Worm (Caenorhabditis elegans): ENCODE measurements around the gene hlh-13.

The hlh-13 gene

DNA sequence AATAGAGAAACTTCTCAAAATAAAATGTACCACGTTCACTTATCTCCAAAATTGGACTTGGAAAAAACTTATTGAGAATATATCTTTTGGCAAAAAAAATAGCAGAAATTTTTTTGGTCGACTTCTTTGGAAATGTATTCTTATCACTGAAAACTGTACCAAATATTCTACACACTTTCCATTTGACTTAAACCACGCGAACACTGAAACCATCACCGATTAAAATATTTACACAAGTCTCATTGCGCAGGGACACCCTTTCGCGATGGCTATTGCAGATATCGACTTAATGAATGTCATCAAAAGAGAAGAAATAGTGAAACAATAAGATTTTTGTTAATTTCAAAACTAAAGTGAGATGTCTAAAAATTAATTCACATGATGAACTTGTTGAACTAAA is 40.6 kb upstream of the hlh-13 start (continued):
- no peak for TF ChIP-seq irx-1 (tag; optimal IDR thresholded peaks at IDR 0.05)
- TF ChIP-seq Y116A8C.19 (tag; optimal IDR thresholded peaks at IDR 0.05; ENCODE audit: borderline replicate concordance): no peak
- peak; percentile 27 for TF ChIP-seq skn-1 (tag; optimal IDR thresholded peaks at IDR 0.05)
- no peak for TF ChIP-seq xbp-1 (tag; optimal IDR thresholded peaks at IDR 0.05)
- peak; percentile 50 for TF ChIP-seq nhr-90 (tag; optimal IDR thresholded peaks at IDR 0.05; ENCODE audit: poor library complexity)
- no peak for TF ChIP-seq C04F5.9 (tag; optimal IDR thresholded peaks at IDR 0.05)
- no peak for TF ChIP-seq egl-27 (tag; optimal IDR thresholded peaks at IDR 0.05)
- TF ChIP-seq jun-1 (tag; optimal IDR thresholded peaks at IDR 0.05): peak; percentile 74
- peak; percentile 50 for TF ChIP-seq fkh-8 (tag; optimal IDR thresholded peaks at IDR 0.05)
- peak in 2 of 3 experiments; percentile 23 to 60 for TF ChIP-seq ceh-82 (tag; optimal IDR thresholded peaks at IDR 0.05)
- TF ChIP-seq lsy-2 (tag; optimal IDR thresholded peaks at IDR 0.05): peak in 1 of 2 experiments; percentile 17
- TF ChIP-seq dpl-1 (GFP tag; optimal IDR thresholded peaks at IDR 0.05): peak in 1 of 3 experiments; percentile 1
- no peak; the same call in 1 of the 2 replicates for TF ChIP-seq nhr-19 (GFP tag; conservative IDR thresholded peaks at IDR 0.05)
- TF ChIP-seq pqm-1 (tag; optimal IDR thresholded peaks at IDR 0.05): no peak
- TF ChIP-seq nhr-237 (tag; optimal IDR thresholded peaks at IDR 0.05): no peak
- TF ChIP-seq elt-2 (tag; optimal IDR thresholded peaks at IDR 0.05): peak; percentile 40
- TF ChIP-seq nhr-84 (tag; optimal IDR thresholded peaks at IDR 0.05): no peak
- TF ChIP-seq pax-3 (tag; optimal IDR thresholded peaks at IDR 0.05): peak; percentile 5
- TF ChIP-seq efl-1 (optimal IDR thresholded peaks at IDR 0.05): peak in 1 of 2 experiments; percentile 22
- TF ChIP-seq efl-1 (GFP tag; optimal IDR thresholded peaks at IDR 0.05 in 1 of 2): peak in 1 of 2 experiments; percentile 42
- TF ChIP-seq sptf-1 (tag; optimal IDR thresholded peaks at IDR 0.05): no peak
- TF ChIP-seq nhr-11 (tag; optimal IDR thresholded peaks at IDR 0.05): no peak

DNA sequence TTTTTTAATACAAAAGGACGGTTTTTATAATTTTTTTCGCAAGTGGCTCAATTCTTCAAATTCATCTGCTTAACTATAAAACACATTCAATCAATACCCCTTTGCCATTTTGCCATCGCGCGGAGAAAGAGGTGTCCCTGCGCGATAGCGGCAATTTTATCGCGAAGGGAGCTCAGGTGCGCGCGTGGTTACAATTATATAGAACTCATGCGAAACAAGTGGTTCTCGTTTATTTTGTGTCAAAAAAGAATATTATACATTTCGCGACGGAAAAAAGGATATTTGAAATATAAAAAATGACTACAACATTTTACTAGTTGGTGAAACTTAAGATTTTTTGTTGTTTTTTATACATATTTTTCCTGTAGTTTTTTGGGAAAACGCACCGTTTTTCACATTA is 39.9 kb upstream of the hlh-13 start:
- TF ChIP-seq elt-3 (tag; optimal IDR thresholded peaks at IDR 0.05) (peak; percentile 75 to 99 (median 90)), lsy-2 (tag; optimal IDR thresholded peaks at IDR 0.05) (peak; percentile 93 to 96), fkh-4 (tag; optimal IDR thresholded peaks at IDR 0.05; ENCODE audit: borderline replicate concordance) (peak; percentile 94), zip-4 (GFP tag; optimal IDR thresholded peaks at IDR 0.05) (peak; percentile 96), xbp-1 (tag; optimal IDR thresholded peaks at IDR 0.05) (peak; percentile 98), nhr-12 (tag; optimal IDR thresholded peaks at IDR 0.05) (peak; percentile 85), rnt-1 (tag; optimal IDR thresholded peaks at IDR 0.05) (peak; percentile 99), lir-3 (tag; optimal IDR thresholded peaks at IDR 0.05; ENCODE audit: poor library complexity) (peak; percentile 94), nhr-20 (tag; optimal IDR thresholded peaks at IDR 0.05) (peak; percentile 99), ets-5 (GFP tag; IDR thresholded peaks at IDR 0.05) (peak; percentile 92; the same call in 1 of the 2 replicates), ceh-90 (tag; optimal IDR thresholded peaks at IDR 0.05) (no peak), nhr-90 (tag; optimal IDR thresholded peaks at IDR 0.05; ENCODE audit: poor library complexity) (peak; percentile 99), C34B4.2 (tag; optimal IDR thresholded peaks at IDR 0.05) (peak; percentile 33), nhr-85 (tag) (peak; percentile 98), ceh-88 (GFP tag; IDR thresholded peaks at IDR 0.05) (peak; percentile 98), zag-1 (tag; optimal IDR thresholded peaks at IDR 0.05) (peak; percentile 53), ama-1 (optimal IDR thresholded peaks at IDR 0.05) (peak; percentile 27), hpl-2 (GFP tag; optimal IDR thresholded peaks at IDR 0.05) (peak; percentile 95), nhr-19 (GFP tag; conservative IDR thresholded peaks at IDR 0.05) (peak; percentile 99), nhr-11 (tag; optimal IDR thresholded peaks at IDR 0.05) (peak; percentile 99), pqm-1 (tag; optimal IDR thresholded peaks at IDR 0.05) (peak; percentile 90), tbx-2 (tag; optimal IDR thresholded peaks at IDR 0.05) (peak; percentile 100), fkh-10 (GFP tag; optimal IDR thresholded peaks at IDR 0.05) (peak; percentile 100), lin-13 (GFP tag; optimal IDR thresholded peaks at IDR 0.05) (peak; percentile 97), blmp-1 (tag; optimal IDR thresholded peaks at IDR 0.05) (peak; percentile 42), dsc-1 (tag; optimal IDR thresholded peaks at IDR 0.05) (peak; percentile 100), unc-62 (GFP tag; optimal IDR thresholded peaks at IDR 0.05) (peak; percentile 34), nhr-84 (tag; optimal IDR thresholded peaks at IDR 0.05) (no peak), egl-27 (tag; optimal IDR thresholded peaks at IDR 0.05) (peak; percentile 91 to 93), fkh-8 (tag; optimal IDR thresholded peaks at IDR 0.05) (peak; percentile 96), nhr-76 (tag; optimal IDR thresholded peaks at IDR 0.05) (peak; percentile 95), sup-37 (GFP tag; optimal IDR thresholded peaks at IDR 0.05) (peak; percentile 98), jun-1 (tag; optimal IDR thresholded peaks at IDR 0.05) (peak; percentile 100), mep-1 (tag; optimal IDR thresholded peaks at IDR 0.05) (peak; percentile 100), lin-15B (tag; optimal IDR thresholded peaks at IDR 0.05) (peak; percentile 46), sox-4 (tag; optimal IDR thresholded peaks at IDR 0.05) (peak; percentile 100), mab-9 (GFP tag; IDR thresholded peaks at IDR 0.05) (peak; percentile 98), grh-1 (GFP tag; IDR thresholded peaks at IDR 0.05) (peak; percentile 97), ztf-4 (tag; optimal IDR thresholded peaks at IDR 0.05) (peak; percentile 99)

Data from whole organism, L1 larva.